Worm (Caenorhabditis elegans) whole organism, early embryonic: ENCODE measurements around the gene srbc-75.

ENCODE experiments used
- B0310.2 ChIP-seq: sonication (generic microtip); optimal IDR thresholded peaks from 2 replicates; lab custom pipeline; 2016; ENCODE audit warnings: mild to moderate bottlenecking, missing genetic modification characterization, missing compliant biosample characterization
- tbx-11 ChIP-seq: fragments of 200-800 bp; sonication (Bioruptor generic); IDR thresholded peaks from 2 replicates; pipeline ENCODE4 v1.3.6; 2022; ENCODE audit warnings: missing genetic modification characterization, missing compliant biosample characterization

DNA sequence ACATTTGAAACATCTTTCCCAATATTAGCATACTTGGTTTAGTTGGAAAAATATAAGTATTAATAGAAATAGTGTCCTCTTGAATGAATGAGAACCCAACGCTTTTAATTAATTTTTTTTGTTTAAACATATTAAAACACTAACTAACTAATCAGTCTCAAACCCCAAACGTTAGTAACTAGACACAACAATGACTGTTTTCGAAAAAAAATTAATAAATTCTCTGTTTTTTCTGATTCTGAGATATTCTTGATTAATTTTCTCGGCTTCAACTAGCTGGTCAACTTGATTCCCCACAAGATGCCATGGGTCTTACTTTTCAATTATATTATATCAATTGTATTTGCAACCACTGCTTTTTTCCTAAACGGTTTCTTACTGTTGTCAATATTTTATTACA, 1.5 kb upstream of the srbc-75 start, which contains the start of gene srbc-76:
- TF ChIP-seq B0310.2 (no peak), tbx-11 (no peak)
